Worm (Caenorhabditis elegans) whole organism, late embryonic: Measurements from ENCODE around the gene C14A11.9.

Experiments
- C38D4.7 ChIP-seq: fragments of 200-800 bp; sonication (Bioruptor generic); optimal IDR thresholded peaks from 2 replicates; lab custom pipeline; 2018; ENCODE audit warnings: mild to moderate bottlenecking, missing genetic modification characterization, moderate library complexity, missing compliant biosample characterization
- ama-1 ChIP-seq: fragments of 150-350 bp; optimal IDR thresholded peaks from 2 replicates; lab custom pipeline; 2014
- ceh-14 ChIP-seq: sonication (generic microtip); optimal IDR thresholded peaks from 2 replicates; lab custom pipeline; 2016; ENCODE audit warnings: missing genotype, missing genetic modification characterization, missing compliant biosample characterization
- ceh-9 ChIP-seq: sonication (generic microtip); optimal IDR thresholded peaks from 2 replicates; lab custom pipeline; 2016; ENCODE audit warnings: mild to moderate bottlenecking, missing genetic modification characterization, inconsistent platforms, missing compliant biosample characterization
- elt-2 ChIP-seq: sonication (generic microtip); optimal IDR thresholded peaks from 2 replicates; lab custom pipeline; 2016; ENCODE audit warnings: missing genetic modification reagents, missing genetic modification characterization, missing compliant biosample characterization
- nhr-11 ChIP-seq: fragments of 150-350 bp; optimal IDR thresholded peaks from 2 replicates; lab custom pipeline; 2014; ENCODE audit warnings: missing biosample characterization, missing genetic modification characterization
- odd-2 ChIP-seq: sonication (generic microtip); optimal IDR thresholded peaks from 2 replicates; lab custom pipeline; 2017; ENCODE audit warnings: antibody characterized with exemption, mild to moderate bottlenecking, missing genetic modification characterization, missing compliant biosample characterization
- tbx-2 ChIP-seq: sonication (generic microtip); optimal IDR thresholded peaks from 2 replicates; lab custom pipeline; 2016; ENCODE audit warnings: missing genetic modification characterization, missing compliant biosample characterization

DNA sequence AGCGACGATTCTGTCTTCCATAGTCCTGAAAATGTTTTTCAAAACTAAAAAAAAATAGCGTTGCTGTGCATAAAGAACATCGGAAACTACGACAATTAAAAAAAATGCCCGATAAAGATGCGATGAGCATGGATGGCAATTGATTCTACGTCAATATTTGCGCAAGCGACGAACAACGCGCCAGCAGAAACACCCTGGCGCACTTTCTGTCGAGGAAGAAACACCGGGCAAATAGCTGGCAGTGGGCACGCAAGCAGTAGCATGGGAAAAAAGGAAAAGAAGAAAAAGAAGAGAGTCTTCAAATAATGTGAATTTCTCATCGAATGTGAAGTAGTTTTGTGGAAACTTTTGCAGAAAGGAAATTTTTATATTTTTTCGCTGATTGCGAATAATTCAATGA is at the start of gene C14A11.9:
- peak; percentile 78 for TF ChIP-seq elt-2
- peak; percentile 75 for TF ChIP-seq ceh-14 (tag; lab: Kevin White, UChicago)
- TF ChIP-seq odd-2 (tag; lab: Kevin White, UChicago): no peak
- TF ChIP-seq ama-1 (lab: Kevin White, UChicago): no peak
- TF ChIP-seq ceh-9 (tag; lab: Kevin White, UChicago): no peak
- peak; percentile 56 for TF ChIP-seq C38D4.7
- no peak for TF ChIP-seq nhr-11 (tag; lab: Kevin White, UChicago)
- TF ChIP-seq tbx-2: peak; percentile 83
